Fruit fly (Drosophila melanogaster) whole organism, embryonic: ENCODE measurements around the gene capu.
A peak's percentile ranks its signal among the peaks of the same experiment; 100 is the strongest.

Experiments used
- Adf1 ChIP-seq: fragments of 200-800 bp; sonication (Bioruptor generic); IDR thresholded peaks from 2 replicates; pipeline ENCODE4 v1.3.6; 2022; ENCODE audit warnings: missing biosample characterization, missing genetic modification characterization
- CG10274 ChIP-seq: fragments of 200-800 bp; sonication (Bioruptor generic); optimal IDR thresholded peaks from 3 replicates; lab custom pipeline; 2017; ENCODE audit warnings: missing biosample characterization, mild to moderate bottlenecking, missing genetic modification characterization
- CG10321 ChIP-seq: fragments of 200-800 bp; sonication (Bioruptor generic); IDR thresholded peaks from 2 replicates; pipeline ENCODE4 v1.3.6; 2022; ENCODE audit warnings: missing biosample characterization, missing genetic modification characterization
- CG10959 ChIP-seq: fragments of 200-800 bp; sonication (Bioruptor generic); IDR thresholded peaks from 2 replicates; pipeline ENCODE4 v1.3.6; 2022; ENCODE audit warnings: missing biosample characterization, missing genetic modification characterization
- CG11247 ChIP-seq: fragments of 200-800 bp; sonication (Bioruptor generic); IDR thresholded peaks from 2 replicates; pipeline ENCODE4 v1.3.6; 2022; ENCODE audit warnings: missing biosample characterization, missing genetic modification characterization
- CG11696 ChIP-seq: fragments of 200-800 bp; sonication (Bioruptor generic); IDR thresholded peaks from 2 replicates; pipeline ENCODE4 v1.3.6; 2022; ENCODE audit warnings: missing biosample characterization, missing genetic modification characterization
- CG14667 ChIP-seq: fragments of 200-800 bp; sonication (Bioruptor generic); IDR thresholded peaks from 2 replicates; pipeline ENCODE4 v1.3.6; 2022; ENCODE audit warnings: missing biosample characterization, missing genetic modification characterization
- CG15514 ChIP-seq: fragments of 200-800 bp; sonication (Bioruptor generic); optimal IDR thresholded peaks from 3 replicates; lab custom pipeline; 2017; ENCODE audit warnings: missing biosample characterization, missing genetic modification characterization, mild to moderate bottlenecking, moderate library complexity, missing genetic modification reagents
- CG2120 ChIP-seq: fragments of 200-800 bp; sonication (Bioruptor generic); optimal IDR thresholded peaks from 3 replicates; lab custom pipeline; 2016; ENCODE audit warnings: missing biosample characterization, missing genetic modification characterization
- CG2199 ChIP-seq: fragments of 200-800 bp; sonication (Bioruptor generic); IDR thresholded peaks from 3 replicates; pipeline ENCODE4 v1.3.6; 2022; ENCODE audit warnings: missing biosample characterization, missing genetic modification characterization
- CG32772 ChIP-seq: fragments of 200-800 bp; sonication (Bioruptor generic); IDR thresholded peaks from 2 replicates; pipeline ENCODE4 v1.3.6; 2022; ENCODE audit warnings: missing biosample characterization, missing genetic modification characterization
- CG3726 ChIP-seq: fragments of 200-800 bp; sonication (Bioruptor generic); IDR thresholded peaks from 3 replicates; pipeline ENCODE4, ENCODE4 v1.3.6; 2022; ENCODE audit warnings: missing biosample characterization, missing genetic modification characterization
- CG4424 ChIP-seq: fragments of 200-800 bp; sonication (Bioruptor generic); optimal IDR thresholded peaks from 3 replicates; lab custom pipeline; 2016; ENCODE audit warnings: missing biosample characterization, missing genetic modification characterization
- CG6254 ChIP-seq: fragments of 200-800 bp; sonication (Bioruptor generic); optimal IDR thresholded peaks from 3 replicates; lab custom pipeline; 2017; ENCODE audit warnings: mild to moderate bottlenecking, missing biosample characterization, missing genetic modification reagents, missing genetic modification characterization
- CG7357 ChIP-seq: fragments of 200-800 bp; sonication (Bioruptor generic); IDR thresholded peaks from 3 replicates; pipeline ENCODE4 v1.3.6; 2022; ENCODE audit warnings: missing biosample characterization, missing genetic modification characterization
- CHES-1-like ChIP-seq: fragments of 200-800 bp; sonication (Bioruptor generic); optimal IDR thresholded peaks from 2 replicates; lab custom pipeline; 2016; ENCODE audit warnings: missing biosample characterization, missing genetic modification characterization
- Gsc ChIP-seq: fragments of 200-800 bp; sonication (Bioruptor generic); IDR thresholded peaks from 2 replicates; pipeline ENCODE4 v1.3.6; 2022; ENCODE audit warnings: missing biosample characterization, missing genetic modification characterization
- HLH54F ChIP-seq: fragments of 200-800 bp; sonication (Bioruptor generic); optimal IDR thresholded peaks from 3 replicates; lab custom pipeline; 2016; ENCODE audit warnings: missing biosample characterization, missing genetic modification characterization
- Hmx ChIP-seq: fragments of 200-800 bp; sonication (Bioruptor generic); optimal IDR thresholded peaks from 2 replicates; lab custom pipeline; 2016; ENCODE audit warnings: missing biosample characterization, missing genetic modification characterization
- Kr ChIP-seq: fragments of 200-800 bp; sonication (Bioruptor generic); optimal IDR thresholded peaks from 2 replicates; lab custom pipeline; 2017; ENCODE audit warnings: missing biosample characterization, mild to moderate bottlenecking, missing genetic modification characterization
- MESR4 ChIP-seq: fragments of 200-800 bp; sonication (Bioruptor generic); optimal IDR thresholded peaks from 2 replicates; lab custom pipeline; 2018; ENCODE audit warnings: missing biosample characterization, mild to moderate bottlenecking, missing genetic modification characterization, moderate library complexity
- Med ChIP-seq: fragments of 200-800 bp; sonication (Bioruptor generic); peaks from one replicate; lab custom pipeline; 2016; ENCODE audit warnings: missing biosample characterization, missing genetic modification characterization, mild to moderate bottlenecking, inconsistent platforms, moderate library complexity
- Meics ChIP-seq: fragments of 200-800 bp; sonication (Bioruptor generic); optimal IDR thresholded peaks from 2 replicates; lab custom pipeline; 2017; ENCODE audit warnings: missing biosample characterization, mild to moderate bottlenecking, missing genetic modification characterization
- Neu2 ChIP-seq: fragments of 200-800 bp; sonication (Bioruptor generic); optimal IDR thresholded peaks from 3 replicates; lab custom pipeline; 2016; ENCODE audit warnings: missing biosample characterization, missing genetic modification characterization, borderline replicate concordance
- Oaz ChIP-seq: fragments of 200-800 bp; sonication (Bioruptor generic); IDR thresholded peaks from 2 replicates; pipeline ENCODE4 v1.3.6; 2022; ENCODE audit warnings: missing biosample characterization, missing genetic modification characterization
- Opbp ChIP-seq: fragments of 200-800 bp; sonication (Bioruptor generic); IDR thresholded peaks from 3 replicates; pipeline ENCODE4 v1.3.6; 2022; ENCODE audit warnings: missing biosample characterization, missing genetic modification characterization; ENCODE audit not compliant: partially characterized antibody
- Sry-δ ChIP-seq: fragments of 200-800 bp; sonication (Bioruptor generic); optimal IDR thresholded peaks from 2 replicates; lab custom pipeline; 2016; ENCODE audit warnings: missing biosample characterization, missing genetic modification characterization
- Trl ChIP-seq, 3 experiments: fragments of >200 bp in 2 of 3; fragments of 200-800 bp in 1 of 3; sonication (Bioruptor generic) in 1 of 3; optimal IDR thresholded peaks; 2 replicates in 1 of 3; 3 replicates in 2 of 3; lab custom pipeline; 2016 to 2017; ENCODE audit warnings: missing biosample characterization in 1 of 3, missing genetic modification characterization in 1 of 3
- ash1 ChIP-seq: fragments of 200-800 bp; sonication (Bioruptor generic); optimal IDR thresholded peaks from 2 replicates; lab custom pipeline; 2018; ENCODE audit warnings: missing biosample characterization, mild to moderate bottlenecking, missing genetic modification characterization
- btn ChIP-seq: fragments of 200-800 bp; sonication (Bioruptor generic); optimal IDR thresholded peaks from 2 replicates; lab custom pipeline; 2016; ENCODE audit warnings: missing biosample characterization, missing genetic modification characterization
- chm ChIP-seq: fragments of 200-800 bp; sonication (Bioruptor generic); IDR thresholded peaks from 2 replicates; pipeline ENCODE4 v1.3.6; 2022; ENCODE audit warnings: missing biosample characterization, missing genetic modification characterization
- ci ChIP-seq: fragments of 200-800 bp; sonication (Bioruptor generic); IDR thresholded peaks from 3 replicates; pipeline ENCODE4 v1.3.6; 2022; ENCODE audit warnings: missing biosample characterization, missing genetic modification characterization
- dmrt11E ChIP-seq: fragments of 200-800 bp; sonication (Bioruptor generic); optimal IDR thresholded peaks from 3 replicates; lab custom pipeline; 2018; ENCODE audit warnings: missing biosample characterization, mild to moderate bottlenecking, missing genetic modification characterization, moderate library complexity
- dpn ChIP-seq, 2 experiments: fragments of 200-800 bp; sonication (Bioruptor generic); optimal IDR thresholded peaks; 3 replicates each; lab custom pipeline; 2016; ENCODE audit warnings: missing biosample characterization in 2 of 2, missing genetic modification characterization in 2 of 2
- fd64A ChIP-seq: fragments of 200-800 bp; sonication (Bioruptor generic); optimal IDR thresholded peaks from 3 replicates; lab custom pipeline; 2018; ENCODE audit warnings: missing biosample characterization, mild to moderate bottlenecking, missing genetic modification characterization
- gem ChIP-seq: fragments of 200-800 bp; sonication (Bioruptor generic); optimal IDR thresholded peaks from 2 replicates; lab custom pipeline; 2019; ENCODE audit warnings: missing biosample characterization, mild to moderate bottlenecking, missing genetic modification characterization, moderate library complexity
- hb ChIP-seq: fragments of 200-800 bp; sonication (Bioruptor generic); IDR thresholded peaks from 3 replicates; pipeline ENCODE4 v1.3.6; 2022; ENCODE audit warnings: missing biosample characterization, missing genetic modification characterization; ENCODE audit not compliant: partially characterized antibody
- inv ChIP-seq: fragments of 200-800 bp; sonication (Bioruptor generic); IDR thresholded peaks from 2 replicates; pipeline ENCODE4 v1.3.6; 2022; ENCODE audit warnings: missing biosample characterization, missing genetic modification characterization; ENCODE audit not compliant: partially characterized antibody
- kni ChIP-seq: fragments of 200-800 bp; sonication (Bioruptor generic); optimal IDR thresholded peaks from 3 replicates; lab custom pipeline; 2017; ENCODE audit warnings: mild to moderate bottlenecking, missing biosample characterization, missing genetic modification reagents, missing genetic modification characterization
- sens ChIP-seq: fragments of 200-800 bp; sonication (Bioruptor generic); peaks from one replicate; lab custom pipeline; 2016; ENCODE audit warnings: missing biosample characterization, missing genetic modification characterization
- sisA ChIP-seq: fragments of 200-800 bp; sonication (Bioruptor generic); IDR thresholded peaks from 2 replicates; pipeline ENCODE4 v1.3.6; 2022; ENCODE audit warnings: missing biosample characterization, missing genetic modification characterization
- tll ChIP-seq, 2 experiments: fragments of 200-800 bp in 1 of 2; fragments of >200 bp in 1 of 2; sonication (Bioruptor generic) in 1 of 2; optimal IDR thresholded peaks; 2 replicates each; lab custom pipeline; 2017 to 2019; ENCODE audit warnings: missing biosample characterization in 2 of 2, missing genetic modification characterization in 2 of 2, mild to moderate bottlenecking in 1 of 2, moderate library complexity in 1 of 2
- tna ChIP-seq: fragments of 200-800 bp; sonication (Bioruptor generic); IDR thresholded peaks from 2 replicates; pipeline ENCODE4 v1.3.6; 2022; ENCODE audit warnings: missing biosample characterization, missing genetic modification characterization; ENCODE audit not compliant: partially characterized antibody

Gene capu

dm6 chr2L:3836440-3836890, 66.2 kb downstream of the capu start, which contains the start of gene slp2 (continued):
- no peak for TF ChIP-seq CG11696
- no peak for TF ChIP-seq ci
- TF ChIP-seq Trl (optimal IDR thresholded peaks at IDR 0.05; lab: Kevin White, UChicago) = peak; percentile 51 to 55
- no peak for TF ChIP-seq Trl (GFP tag; optimal IDR thresholded peaks at IDR 0.05; lab: Kevin White, UChicago)
- TF ChIP-seq Sry-δ (GFP tag; lab: Kevin White, UChicago) = no peak
- TF ChIP-seq Gsc (GFP tag; lab: Robert Waterston, UW) = no peak
- no peak for TF ChIP-seq Hmx (GFP tag; lab: Kevin White, UChicago)
- TF ChIP-seq CG3726 = no peak
- TF ChIP-seq dpn (GFP tag; optimal IDR thresholded peaks at IDR 0.05; lab: Kevin White, UChicago) = no peak
- TF ChIP-seq Neu2 (GFP tag; lab: Kevin White, UChicago) = no peak
- TF ChIP-seq CG11247 (GFP tag; lab: Robert Waterston, UW) = no peak
- TF ChIP-seq fd64A (GFP tag; lab: Kevin White, UChicago) = no peak
- no peak for TF ChIP-seq CHES-1-like (GFP tag; lab: Kevin White, UChicago)
- peak; percentile 39; the same call in 1 of the 2 replicates for TF ChIP-seq Adf1 (GFP tag; lab: Robert Waterston, UW)
- peak in 1 of 2 experiments; percentile 46 for TF ChIP-seq tll (GFP tag; optimal IDR thresholded peaks at IDR 0.05; lab: Kevin White, UChicago)
- no peak for TF ChIP-seq btn (GFP tag; lab: Kevin White, UChicago)
- peak; percentile 45 for TF ChIP-seq ash1 (GFP tag; lab: Kevin White, UChicago)
- TF ChIP-seq HLH54F (GFP tag; lab: Kevin White, UChicago) = no peak
- peak; percentile 65 for TF ChIP-seq CG6254
- no peak; the same call in 2 of the 3 replicates for TF ChIP-seq Opbp (GFP tag; lab: Robert Waterston, UW)
- TF ChIP-seq kni = peak; percentile 72
- no peak for TF ChIP-seq CG14667 (GFP tag; lab: Robert Waterston, UW)
- TF ChIP-seq Med (GFP tag; lab: Kevin White, UChicago) = peak; percentile 40
- TF ChIP-seq dmrt11E (tag; lab: Kevin White, UChicago) = no peak
- TF ChIP-seq Kr = peak; percentile 38
- no peak for TF ChIP-seq CG15514 (GFP tag; lab: Kevin White, UChicago)
- TF ChIP-seq inv (GFP tag; lab: Robert Waterston, UW) = no peak
- no peak for TF ChIP-seq CG32772 (GFP tag; lab: Robert Waterston, UW)
- TF ChIP-seq hb (GFP tag; lab: Robert Waterston, UW) = no peak
- TF ChIP-seq CG4424 (GFP tag; lab: Kevin White, UChicago) = no peak
- TF ChIP-seq CG7357 (GFP tag; lab: Robert Waterston, UW) = no peak
- peak; percentile 78 for TF ChIP-seq sens (GFP tag; lab: Kevin White, UChicago)
- TF ChIP-seq chm (GFP tag; lab: Robert Waterston, UW) = no peak
- TF ChIP-seq tna (GFP tag; lab: Robert Waterston, UW) = no peak; the same call in 1 of the 2 replicates
- TF ChIP-seq CG2199 (GFP tag; lab: Robert Waterston, UW) = no peak
- TF ChIP-seq CG10959 (GFP tag; lab: Robert Waterston, UW) = no peak
- peak; percentile 79 for TF ChIP-seq CG10321 (GFP tag; lab: Robert Waterston, UW)
- TF ChIP-seq CG2120 (GFP tag; lab: Kevin White, UChicago) = no peak
- TF ChIP-seq gem (tag; lab: Kevin White, UChicago) = no peak
- TF ChIP-seq sisA (GFP tag; lab: Robert Waterston, UW) = no peak
- no peak for TF ChIP-seq CG10274 (GFP tag; lab: Kevin White, UChicago)
- no peak for TF ChIP-seq MESR4
- no peak for TF ChIP-seq Meics (GFP tag; lab: Kevin White, UChicago)
- no peak for TF ChIP-seq Oaz
